Fruit fly (Drosophila melanogaster) whole organism, embryonic: ENCODE results near the gene prtp.
A peak's percentile ranks its signal among the peaks of the same experiment; 100 is the strongest.

Experiments used
- Adf1 ChIP-seq: fragments of 200-800 bp; sonication (Bioruptor generic); IDR thresholded peaks from 2 replicates; pipeline ENCODE4 v1.3.6; 2022; ENCODE audit warnings: missing biosample characterization, missing genetic modification characterization
- Antp ChIP-seq: fragments of 200-800 bp; sonication (Bioruptor generic); optimal IDR thresholded peaks from 3 replicates; lab custom pipeline; 2016; ENCODE audit warnings: missing biosample characterization, missing genetic modification characterization
- B-H2 ChIP-seq: fragments of 200-800 bp; sonication (Bioruptor generic); optimal IDR thresholded peaks from 2 replicates; lab custom pipeline; 2018; ENCODE audit warnings: missing biosample characterization, mild to moderate bottlenecking, missing genetic modification characterization
- CG10366 ChIP-seq: fragments of 200-800 bp; sonication (Bioruptor generic); IDR thresholded peaks from 2 replicates; pipeline ENCODE4 v1.3.6; 2022; ENCODE audit warnings: missing biosample characterization, missing genetic modification characterization
- CG11723 ChIP-seq: fragments of 200-800 bp; sonication (Bioruptor generic); optimal IDR thresholded peaks from 2 replicates; lab custom pipeline; 2017; ENCODE audit warnings: missing biosample characterization, mild to moderate bottlenecking, missing genetic modification characterization
- CG12236 ChIP-seq: fragments of 200-800 bp; sonication (Bioruptor generic); optimal IDR thresholded peaks from 2 replicates; lab custom pipeline; 2016; ENCODE audit warnings: missing biosample characterization, missing genetic modification characterization
- CG12659 ChIP-seq: fragments of 200-800 bp; sonication (Bioruptor generic); optimal IDR thresholded peaks from 3 replicates; lab custom pipeline; 2017; ENCODE audit warnings: mild to moderate bottlenecking, missing biosample characterization, missing genetic modification reagents, missing genetic modification characterization
- CG13123 ChIP-seq: fragments of 200-800 bp; sonication (Bioruptor generic); optimal IDR thresholded peaks from 2 replicates; lab custom pipeline; 2016; ENCODE audit warnings: missing biosample characterization, missing genetic modification characterization
- CG13894 ChIP-seq: fragments of 200-800 bp; sonication (Bioruptor generic); optimal IDR thresholded peaks from 3 replicates; lab custom pipeline; 2018; ENCODE audit warnings: missing biosample characterization, mild to moderate bottlenecking, missing genetic modification characterization, moderate library complexity
- CG15479 ChIP-seq: fragments of 200-800 bp; sonication (Bioruptor generic); optimal IDR thresholded peaks from 3 replicates; lab custom pipeline; 2019; ENCODE audit warnings: missing biosample characterization, mild to moderate bottlenecking, missing genetic modification characterization, moderate library complexity
- CG17802 ChIP-seq: fragments of 200-800 bp; sonication (Bioruptor generic); optimal IDR thresholded peaks from 2 replicates; lab custom pipeline; 2018; ENCODE audit warnings: missing biosample characterization, mild to moderate bottlenecking, missing genetic modification characterization, moderate library complexity
- CG17912 ChIP-seq: fragments of 200-800 bp; sonication (Bioruptor generic); optimal IDR thresholded peaks from 2 replicates; lab custom pipeline; 2018; ENCODE audit warnings: missing biosample characterization, mild to moderate bottlenecking, missing genetic modification characterization
- CG18599 ChIP-seq: fragments of 200-800 bp; sonication (Bioruptor generic); optimal IDR thresholded peaks from 3 replicates; lab custom pipeline; 2017; ENCODE audit warnings: missing biosample characterization, missing genetic modification characterization, mild to moderate bottlenecking, moderate library complexity, missing genetic modification reagents
- CG31441 ChIP-seq: fragments of 200-800 bp; sonication (Bioruptor generic); IDR thresholded peaks from 2 replicates; pipeline ENCODE4 v1.3.6; 2022; ENCODE audit warnings: missing biosample characterization, missing genetic modification characterization
- CG6791 ChIP-seq: fragments of 200-800 bp; sonication (Bioruptor generic); IDR thresholded peaks from 3 replicates; pipeline ENCODE4 v1.3.6; 2022; ENCODE audit warnings: missing biosample characterization, missing genetic modification characterization; ENCODE audit not compliant: partially characterized antibody
- CG9797 ChIP-seq: fragments of 200-800 bp; sonication (Bioruptor generic); optimal IDR thresholded peaks from 3 replicates; lab custom pipeline; 2018; ENCODE audit warnings: missing biosample characterization, mild to moderate bottlenecking, missing genetic modification characterization
- CG9817 ChIP-seq: fragments of 200-800 bp; sonication (Bioruptor generic); optimal IDR thresholded peaks from 2 replicates; lab custom pipeline; 2018; ENCODE audit warnings: missing biosample characterization, mild to moderate bottlenecking, missing genetic modification characterization, moderate library complexity
- CrebB ChIP-seq: fragments of 200-800 bp; sonication (Bioruptor generic); optimal IDR thresholded peaks from 3 replicates; lab custom pipeline; 2018; ENCODE audit warnings: missing biosample characterization, mild to moderate bottlenecking, missing genetic modification characterization
- Dbx ChIP-seq: fragments of 200-800 bp; sonication (Bioruptor generic); IDR thresholded peaks from 3 replicates; pipeline ENCODE4 v1.3.6; 2022; ENCODE audit warnings: missing biosample characterization, missing genetic modification characterization
- Dp ChIP-seq: fragments of 200-800 bp; sonication (Bioruptor generic); optimal IDR thresholded peaks from 2 replicates; lab custom pipeline; 2018; ENCODE audit warnings: missing biosample characterization, mild to moderate bottlenecking, missing genetic modification characterization, moderate library complexity
- Fer1 ChIP-seq: fragments of 200-800 bp; sonication (Bioruptor generic); optimal IDR thresholded peaks from 2 replicates; lab custom pipeline; 2017; ENCODE audit warnings: missing biosample characterization, mild to moderate bottlenecking, missing genetic modification characterization
- Fer2 ChIP-seq: fragments of 200-800 bp; sonication (Bioruptor generic); optimal IDR thresholded peaks from 2 replicates; lab custom pipeline; 2018; ENCODE audit warnings: missing biosample characterization, mild to moderate bottlenecking, missing genetic modification characterization, moderate library complexity
- H2.0 ChIP-seq: fragments of 200-800 bp; sonication (Bioruptor generic); IDR thresholded peaks from 2 replicates; pipeline ENCODE4 v1.3.6; 2022; ENCODE audit warnings: missing biosample characterization, missing genetic modification characterization
- HHEX ChIP-seq: fragments of 200-800 bp; sonication (Bioruptor generic); optimal IDR thresholded peaks from 3 replicates; lab custom pipeline; 2017; ENCODE audit warnings: missing biosample characterization, mild to moderate bottlenecking, missing genetic modification characterization, missing genetic modification reagents
- Hmx ChIP-seq: fragments of 200-800 bp; sonication (Bioruptor generic); optimal IDR thresholded peaks from 2 replicates; lab custom pipeline; 2016; ENCODE audit warnings: missing biosample characterization, missing genetic modification characterization
- NC2β ChIP-seq: fragments of 200-800 bp; sonication (Bioruptor generic); optimal IDR thresholded peaks from 2 replicates; lab custom pipeline; 2016; ENCODE audit warnings: missing biosample characterization, missing genetic modification characterization
- Xbp1 ChIP-seq: fragments of 200-800 bp; sonication (Bioruptor generic); optimal IDR thresholded peaks from 3 replicates; lab custom pipeline; 2016; ENCODE audit warnings: missing biosample characterization, mild to moderate bottlenecking, missing genetic modification characterization
- ase ChIP-seq: fragments of 200-800 bp; sonication (Bioruptor generic); IDR thresholded peaks from 3 replicates; pipeline ENCODE4 v1.3.6; 2022; ENCODE audit warnings: missing biosample characterization, missing genetic modification characterization
- btn ChIP-seq: fragments of 200-800 bp; sonication (Bioruptor generic); optimal IDR thresholded peaks from 2 replicates; lab custom pipeline; 2016; ENCODE audit warnings: missing biosample characterization, missing genetic modification characterization
- cato ChIP-seq: fragments of 200-800 bp; sonication (Bioruptor generic); optimal IDR thresholded peaks from 2 replicates; lab custom pipeline; 2016; ENCODE audit warnings: missing biosample characterization, missing genetic modification characterization, borderline replicate concordance
- disco-r ChIP-seq: fragments of 200-800 bp; sonication (Bioruptor generic); optimal IDR thresholded peaks from 2 replicates; lab custom pipeline; 2016; ENCODE audit warnings: missing biosample characterization, missing genetic modification characterization
- ewg ChIP-seq: fragments of 200-800 bp; sonication (Bioruptor generic); optimal IDR thresholded peaks from 3 replicates; lab custom pipeline; 2017; ENCODE audit warnings: mild to moderate bottlenecking, missing biosample characterization, missing genetic modification reagents, missing genetic modification characterization
- ftz-f1 ChIP-seq: fragments of 200-800 bp; sonication (Bioruptor generic); optimal IDR thresholded peaks from 2 replicates; lab custom pipeline; 2016; ENCODE audit warnings: missing biosample characterization, missing genetic modification characterization
- gcm2 ChIP-seq: fragments of 200-800 bp; sonication (Bioruptor generic); optimal IDR thresholded peaks from 2 replicates; lab custom pipeline; 2016; ENCODE audit warnings: missing biosample characterization, missing genetic modification characterization
- grau ChIP-seq: fragments of 200-800 bp; optimal IDR thresholded peaks from 3 replicates; lab custom pipeline; 2019; ENCODE audit warnings: missing biosample characterization, mild to moderate bottlenecking, missing genetic modification characterization, moderate library complexity
- gro ChIP-seq: fragments of 200-800 bp; sonication (Bioruptor generic); optimal IDR thresholded peaks from 2 replicates; lab custom pipeline; 2016; ENCODE audit warnings: missing biosample characterization, missing genetic modification characterization
- knrl ChIP-seq: fragments of 200-800 bp; sonication (Bioruptor generic); IDR thresholded peaks from 3 replicates; pipeline ENCODE4 v1.3.6; 2022; ENCODE audit warnings: missing biosample characterization, missing genetic modification characterization; ENCODE audit not compliant: partially characterized antibody
- onecut ChIP-seq: fragments of 200-800 bp; sonication (Bioruptor generic); IDR thresholded peaks from 2 replicates; pipeline ENCODE4 v1.3.6; 2022; ENCODE audit warnings: missing biosample characterization, missing genetic modification characterization
- phol ChIP-seq: fragments of 200-800 bp; sonication (Bioruptor generic); optimal IDR thresholded peaks from 3 replicates; lab custom pipeline; 2018; ENCODE audit warnings: missing biosample characterization, mild to moderate bottlenecking, missing genetic modification characterization, moderate library complexity
- pita ChIP-seq: fragments of 200-800 bp; sonication (Bioruptor generic); optimal IDR thresholded peaks from 2 replicates; lab custom pipeline; 2017; ENCODE audit warnings: missing biosample characterization, mild to moderate bottlenecking, missing genetic modification characterization
- sens-2 ChIP-seq: fragments of 200-800 bp; sonication (Bioruptor generic); IDR thresholded peaks from 2 replicates; pipeline ENCODE4 v1.3.6; 2022; ENCODE audit warnings: missing biosample characterization, missing genetic modification characterization
- seq ChIP-seq: fragments of 200-800 bp; sonication (Bioruptor generic); IDR thresholded peaks from 2 replicates; pipeline ENCODE4 v1.3.6; 2022; ENCODE audit warnings: missing biosample characterization, missing genetic modification characterization
- sug ChIP-seq: fragments of 200-800 bp; optimal IDR thresholded peaks from 2 replicates; lab custom pipeline; 2019; ENCODE audit warnings: missing biosample characterization, mild to moderate bottlenecking, missing genetic modification characterization, moderate library complexity
- twi ChIP-seq: fragments of 200-800 bp; optimal IDR thresholded peaks from 2 replicates; lab custom pipeline; 2019; ENCODE audit warnings: missing biosample characterization, mild to moderate bottlenecking, missing genetic modification characterization, moderate library complexity
- unpg ChIP-seq: fragments of 200-800 bp; sonication (Bioruptor generic); optimal IDR thresholded peaks from 3 replicates; lab custom pipeline; 2018; ENCODE audit warnings: missing biosample characterization, mild to moderate bottlenecking, missing genetic modification characterization, moderate library complexity
- vnd ChIP-seq: fragments of 200-800 bp; sonication (Bioruptor generic); IDR thresholded peaks from 3 replicates; pipeline ENCODE4 v1.3.6; 2022; ENCODE audit warnings: missing biosample characterization, missing genetic modification characterization; ENCODE audit not compliant: partially characterized antibody
- wdn ChIP-seq: fragments of 200-800 bp; sonication (Bioruptor generic); IDR thresholded peaks from 2 replicates; pipeline ENCODE4 v1.3.6; 2022; ENCODE audit warnings: missing biosample characterization, missing genetic modification characterization

prtp gene

DNA sequence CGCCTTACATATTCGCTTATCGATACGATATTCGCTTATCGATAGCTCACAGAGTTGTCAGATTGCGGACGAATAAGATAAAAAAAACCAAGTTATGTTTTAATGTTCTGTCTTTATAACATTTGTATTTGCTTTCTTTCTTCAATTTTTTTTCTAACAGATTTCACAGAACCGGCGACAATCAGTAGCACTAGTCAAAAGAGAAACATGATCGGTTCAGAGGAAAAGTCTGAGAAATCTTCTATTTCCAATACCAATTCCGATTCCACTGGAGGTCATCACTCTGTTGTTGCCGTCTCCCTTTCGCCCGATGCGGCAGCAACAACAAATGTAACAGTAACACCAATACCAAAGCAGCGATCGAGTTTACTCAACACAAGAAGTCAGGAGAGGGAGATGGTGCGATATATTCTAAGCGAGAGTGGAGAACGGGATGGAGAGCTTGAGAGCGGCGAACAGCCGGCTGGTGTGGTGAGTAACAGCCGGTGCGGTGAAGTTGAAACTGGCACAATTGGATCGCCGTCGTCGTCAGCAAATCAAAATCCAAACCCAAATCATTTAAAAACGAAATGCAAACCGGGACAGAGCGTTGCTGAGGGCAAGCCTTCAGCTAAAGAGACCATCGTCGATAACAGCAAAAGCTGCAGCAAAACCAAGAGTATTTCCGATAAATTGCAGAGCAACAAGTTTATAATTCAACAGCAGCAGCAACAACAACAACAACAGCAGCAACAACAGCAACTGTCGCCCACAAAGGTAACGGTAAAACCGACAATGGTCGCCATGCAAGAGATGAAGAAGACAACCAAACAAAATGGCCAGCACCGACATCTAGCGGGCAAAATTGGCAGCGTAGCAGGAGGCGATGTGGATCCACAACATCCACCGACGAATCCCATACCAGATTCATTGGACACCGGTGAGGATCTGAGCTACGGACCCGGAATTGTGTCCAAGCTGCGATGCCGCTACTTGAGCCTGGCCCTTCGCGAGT lies 34.7 kb upstream of the prtp start (continued):
- TF ChIP-seq CG18599 (peak; percentile 71), B-H2 (GFP tag; lab: Kevin White, UChicago) (peak; percentile 66), ewg (GFP tag; lab: Kevin White, UChicago) (peak; percentile 1), btn (GFP tag; lab: Kevin White, UChicago) (no peak), cato (no peak), CG13894 (tag; lab: Kevin White, UChicago) (peak; percentile 70), Antp (GFP tag; lab: Kevin White, UChicago) (peak; percentile 69), Fer2 (tag; lab: Kevin White, UChicago) (peak; percentile 35), Xbp1 (GFP tag; lab: Kevin White, UChicago) (peak; percentile 73), gcm2 (GFP tag; lab: Kevin White, UChicago) (no peak), CG12236 (GFP tag; lab: Kevin White, UChicago) (peak; percentile 34), sens-2 (no peak), Hmx (GFP tag; lab: Kevin White, UChicago) (peak; percentile 32), CG10366 (peak; percentile 39), CG6791 (GFP tag; lab: Robert Waterston, UW) (peak; percentile 45; the same call in 1 of the 3 replicates), CG12659 (peak; percentile 73), grau (peak; percentile 76), gro (GFP tag; lab: Kevin White, UChicago) (peak; percentile 40), CG17802 (tag; lab: Kevin White, UChicago) (no peak), disco-r (GFP tag; lab: Kevin White, UChicago) (no peak), unpg (peak; percentile 48), ase (GFP tag; lab: Robert Waterston, UW) (no peak; the same call in 2 of the 3 replicates), vnd (GFP tag; lab: Robert Waterston, UW) (peak; percentile 25; the same call in 1 of the 3 replicates), pita (GFP tag; lab: Kevin White, UChicago) (no peak), sug (tag; lab: Kevin White, UChicago) (peak; percentile 75), H2.0 (no peak), CG9817 (peak; percentile 78), phol (tag; lab: Kevin White, UChicago) (peak; percentile 60), CG9797 (peak; percentile 2), Fer1 (GFP tag; lab: Kevin White, UChicago) (peak; percentile 71), Dp (GFP tag; lab: Kevin White, UChicago) (peak; percentile 86), CG31441 (GFP tag; lab: Robert Waterston, UW) (peak; percentile 42; the same call in 1 of the 2 replicates), CrebB (tag; lab: Kevin White, UChicago) (no peak), onecut (GFP tag; lab: Robert Waterston, UW) (peak; percentile 9; the same call in 1 of the 2 replicates), CG13123 (GFP tag; lab: Kevin White, UChicago) (peak; percentile 32), wdn (GFP tag; lab: Robert Waterston, UW) (peak; percentile 64; the same call in 1 of the 2 replicates), ftz-f1 (peak; percentile 95), NC2β (GFP tag; lab: Kevin White, UChicago) (no peak), CG15479 (GFP tag; lab: Kevin White, UChicago) (no peak), CG17912 (GFP tag; lab: Kevin White, UChicago) (peak; percentile 23), CG11723 (GFP tag; lab: Kevin White, UChicago) (no peak), seq (GFP tag; lab: Robert Waterston, UW) (peak; percentile 12; the same call in 1 of the 2 replicates), Dbx (peak; percentile 63; the same call in 2 of the 3 replicates), knrl (peak; percentile 59), Adf1 (no peak), HHEX (GFP tag; lab: Kevin White, UChicago) (peak; percentile 67), twi (tag; lab: Kevin White, UChicago) (peak; percentile 12)
